Worm (Caenorhabditis elegans) whole organism, young adult: Measurements from ENCODE around the gene dhhc-5.

Experiments
- ama-1 ChIP-seq, 3 experiments: fragments of 150-350 bp in 1 of 3; sonication (generic microtip) in 2 of 3; optimal IDR thresholded peaks; 2 replicates each; lab custom pipeline; 2014 to 2018; ENCODE audit warnings: missing biosample characterization in 2 of 3, missing genetic modification characterization in 2 of 3, missing genetic modification reagents in 2 of 3
- bed-2 ChIP-seq: fragments of 200-800 bp; sonication (Bioruptor generic); IDR thresholded peaks from 2 replicates; pipeline ENCODE4 v1.3.6; 2022; ENCODE audit warnings: missing genetic modification reagents, missing genetic modification characterization, missing compliant biosample characterization
- ceh-100 ChIP-seq: fragments of 200-800 bp; sonication (Bioruptor generic); IDR thresholded peaks from 2 replicates; pipeline ENCODE4 v1.3.6; 2022; ENCODE audit warnings: missing genetic modification reagents, missing genetic modification characterization, missing compliant biosample characterization
- ceh-91 ChIP-seq: fragments of 200-800 bp; sonication (Bioruptor generic); IDR thresholded peaks from 2 replicates; pipeline ENCODE4 v1.3.6; 2022; ENCODE audit warnings: missing genetic modification reagents, missing genetic modification characterization, missing compliant biosample characterization
- chd-7 ChIP-seq: sonication (generic microtip); optimal IDR thresholded peaks from 2 replicates; lab custom pipeline; 2016; ENCODE audit warnings: mild to moderate bottlenecking, missing genetic modification characterization, moderate library complexity, missing compliant biosample characterization
- ekl-4 ChIP-seq: fragments of 200-800 bp; sonication (Bioruptor generic); IDR thresholded peaks from 2 replicates; pipeline ENCODE4 v1.3.6; 2022; ENCODE audit warnings: missing genetic modification reagents, missing genetic modification characterization, missing compliant biosample characterization
- lsy-27 ChIP-seq: sonication (generic microtip); optimal IDR thresholded peaks from 2 replicates; lab custom pipeline; 2017; ENCODE audit warnings: missing genetic modification characterization, mild to moderate bottlenecking, missing compliant biosample characterization, antibody characterized with exemption, missing genotype, borderline replicate concordance; ENCODE audit not compliant: insufficient read depth
- mes-4 ChIP-seq: sonication (generic microtip); optimal IDR thresholded peaks from 2 replicates; lab custom pipeline; 2016; ENCODE audit warnings: missing genotype, missing genetic modification characterization, missing compliant biosample characterization
- rcor-1 ChIP-seq: fragments of 200-800 bp; sonication (Bioruptor generic); IDR thresholded peaks from 2 replicates; pipeline ENCODE4 v1.3.6; 2022; ENCODE audit warnings: missing genetic modification reagents, missing genetic modification characterization, missing compliant biosample characterization
- ztf-26 ChIP-seq: sonication (generic microtip); optimal IDR thresholded peaks from 2 replicates; lab custom pipeline; 2017; ENCODE audit warnings: missing genetic modification characterization, missing compliant biosample characterization

DNA sequence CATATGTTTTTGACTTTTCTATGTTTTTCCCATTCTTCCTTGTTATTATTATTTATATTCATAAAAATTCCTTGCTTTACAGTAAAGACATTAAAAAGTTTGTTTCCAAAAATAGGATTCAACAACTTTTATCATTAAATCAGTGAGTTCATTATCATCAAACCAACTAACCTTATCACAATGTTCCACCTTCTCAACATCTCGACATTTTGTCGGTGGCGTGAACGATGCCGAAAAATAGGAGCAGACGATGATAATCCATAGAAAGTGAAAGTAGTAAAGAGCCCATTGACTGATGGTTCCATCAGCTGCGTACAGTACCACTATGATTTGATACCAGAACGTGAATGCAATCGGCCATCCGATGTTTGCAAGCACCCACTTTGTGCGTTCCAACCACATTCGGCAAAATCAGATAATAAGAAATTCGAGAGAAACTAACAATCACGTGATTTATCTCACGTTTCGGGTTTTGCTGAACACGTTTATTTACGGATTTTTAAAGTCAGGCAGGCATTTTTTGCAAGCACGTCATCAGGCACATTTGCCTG, at the start of gene dhhc-5:
- no peak for TF ChIP-seq ekl-4 (GFP tag; lab: Robert Waterston, UW)
- TF ChIP-seq bed-2 = no peak
- TF ChIP-seq lsy-27 (tag; lab: Kevin White, UChicago) = no peak
- no peak for TF ChIP-seq rcor-1 (GFP tag; lab: Robert Waterston, UW)
- no peak for TF ChIP-seq chd-7 (tag; lab: Kevin White, UChicago)
- no peak for TF ChIP-seq mes-4 (tag; lab: Kevin White, UChicago)
- TF ChIP-seq ztf-26 (tag; lab: Kevin White, UChicago) = no peak
- no peak for TF ChIP-seq ceh-91 (GFP tag; lab: Robert Waterston, UW)
- no peak for TF ChIP-seq ceh-100 (GFP tag; lab: Robert Waterston, UW)
- no peak for TF ChIP-seq ama-1 (optimal IDR thresholded peaks at IDR 0.05; lab: Kevin White, UChicago)
- no peak for TF ChIP-seq ama-1 (GFP tag; optimal IDR thresholded peaks at IDR 0.05; lab: Kevin White, UChicago)
